Worm (Caenorhabditis elegans) whole organism, late embryonic: ENCODE data around the gene C31E10.6.
A peak's percentile ranks its signal among the peaks of the same experiment; 100 is the strongest.

Experiments
- C08G9.2 ChIP-seq: sonication (generic microtip); optimal IDR thresholded peaks from 2 replicates; lab custom pipeline; 2016; ENCODE audit warnings: mild to moderate bottlenecking, missing genetic modification characterization, moderate library complexity, missing compliant biosample characterization
- K09A11.1 ChIP-seq: sonication (generic microtip); optimal IDR thresholded peaks from 2 replicates; lab custom pipeline; 2017; ENCODE audit warnings: antibody characterized with exemption, mild to moderate bottlenecking, missing genetic modification characterization, missing compliant biosample characterization; ENCODE audit not compliant: insufficient read depth
- T23F11.4 ChIP-seq: fragments of 200-800 bp; sonication (Bioruptor generic); optimal IDR thresholded peaks from 2 replicates; lab custom pipeline; 2018; ENCODE audit warnings: mild to moderate bottlenecking, missing genetic modification characterization, missing compliant biosample characterization
- Y22D7AL.16 ChIP-seq: sonication (generic microtip); optimal IDR thresholded peaks from 2 replicates; lab custom pipeline; 2016; ENCODE audit warnings: missing genetic modification characterization, missing compliant biosample characterization
- ceh-18 ChIP-seq: sonication (generic microtip); optimal IDR thresholded peaks from 2 replicates; lab custom pipeline; 2016; ENCODE audit warnings: missing genetic modification characterization, missing compliant biosample characterization
- ceh-19 ChIP-seq: fragments of 200-800 bp; sonication (Bioruptor generic); optimal IDR thresholded peaks from 2 replicates; lab custom pipeline; 2018; ENCODE audit warnings: mild to moderate bottlenecking, missing genetic modification characterization, missing compliant biosample characterization
- ceh-22 ChIP-seq: sonication (generic microtip); optimal IDR thresholded peaks from 2 replicates; lab custom pipeline; 2017; ENCODE audit warnings: missing biosample characterization, missing genetic modification characterization
- ceh-31 ChIP-seq: sonication (generic microtip); optimal IDR thresholded peaks from 2 replicates; lab custom pipeline; 2016; ENCODE audit warnings: missing genetic modification characterization, missing compliant biosample characterization
- ceh-34 ChIP-seq: sonication (generic microtip); optimal IDR thresholded peaks from 2 replicates; lab custom pipeline; 2016; ENCODE audit warnings: mild to moderate bottlenecking, missing genetic modification characterization, missing compliant biosample characterization
- ceh-45 ChIP-seq: fragments of 200-800 bp; sonication (Bioruptor generic); IDR thresholded peaks from 2 replicates; pipeline ENCODE4 v1.3.6; 2022; ENCODE audit warnings: missing genetic modification reagents, missing genetic modification characterization, missing compliant biosample characterization
- che-1 ChIP-seq: sonication (generic microtip); optimal IDR thresholded peaks from 2 replicates; lab custom pipeline; 2016; ENCODE audit warnings: mild to moderate bottlenecking, missing genetic modification characterization, missing compliant biosample characterization
- dmd-4 ChIP-seq: sonication (generic microtip); optimal IDR thresholded peaks from 2 replicates; lab custom pipeline; 2016; ENCODE audit warnings: borderline replicate concordance, missing genetic modification characterization, missing compliant biosample characterization
- dve-1 ChIP-seq: sonication (generic microtip); optimal IDR thresholded peaks from 2 replicates; lab custom pipeline; 2017; ENCODE audit warnings: antibody characterized with exemption, mild to moderate bottlenecking, missing genetic modification characterization, missing compliant biosample characterization
- elt-2 ChIP-seq: sonication (generic microtip); optimal IDR thresholded peaks from 2 replicates; lab custom pipeline; 2016; ENCODE audit warnings: missing genetic modification reagents, missing genetic modification characterization, missing compliant biosample characterization
- elt-4 ChIP-seq: sonication (generic microtip); optimal IDR thresholded peaks from 2 replicates; lab custom pipeline; 2016; ENCODE audit warnings: missing genetic modification characterization, missing compliant biosample characterization
- eyg-1 ChIP-seq: sonication (generic microtip); optimal IDR thresholded peaks from 2 replicates; lab custom pipeline; 2016; ENCODE audit warnings: missing genotype, missing genetic modification characterization, missing compliant biosample characterization
- fax-1 ChIP-seq: sonication (generic microtip); optimal IDR thresholded peaks from 2 replicates; lab custom pipeline; 2016; ENCODE audit warnings: missing genotype, missing genetic modification characterization, missing compliant biosample characterization
- gmeb-2 ChIP-seq: sonication (generic microtip); optimal IDR thresholded peaks from 2 replicates; lab custom pipeline; 2016; ENCODE audit warnings: missing genetic modification characterization, inconsistent platforms, missing compliant biosample characterization
- hlh-13 ChIP-seq: fragments of 200-800 bp; sonication (Bioruptor generic); optimal IDR thresholded peaks from 2 replicates; lab custom pipeline; 2018; ENCODE audit warnings: mild to moderate bottlenecking, missing genetic modification characterization, missing compliant biosample characterization
- hlh-6 ChIP-seq: sonication (generic microtip); optimal IDR thresholded peaks from 2 replicates; lab custom pipeline; 2016; ENCODE audit warnings: missing genotype, missing genetic modification characterization, missing compliant biosample characterization
- hlh-8 ChIP-seq: sonication (generic microtip); optimal IDR thresholded peaks from 2 replicates; lab custom pipeline; 2016; ENCODE audit warnings: missing genotype, missing genetic modification characterization, missing compliant biosample characterization
- lin-11 ChIP-seq: fragments of 200-800 bp; sonication (Bioruptor generic); optimal IDR thresholded peaks from 2 replicates; lab custom pipeline; 2018; ENCODE audit warnings: mild to moderate bottlenecking, missing genetic modification characterization, missing compliant biosample characterization
- nfya-1 ChIP-seq: sonication (generic microtip); optimal IDR thresholded peaks from 2 replicates; lab custom pipeline; 2017; ENCODE audit warnings: missing genetic modification characterization, mild to moderate bottlenecking, missing compliant biosample characterization, antibody characterized with exemption, moderate library complexity
- nhr-11 ChIP-seq: fragments of 150-350 bp; optimal IDR thresholded peaks from 2 replicates; lab custom pipeline; 2014; ENCODE audit warnings: missing biosample characterization, missing genetic modification characterization
- pat-9 ChIP-seq: fragments of 200-800 bp; sonication (Bioruptor generic); optimal IDR thresholded peaks from 2 replicates; lab custom pipeline; 2018; ENCODE audit warnings: mild to moderate bottlenecking, missing genetic modification characterization, moderate library complexity, missing compliant biosample characterization
- pax-1 ChIP-seq: fragments of 150-350 bp; optimal IDR thresholded peaks from 2 replicates; lab custom pipeline; 2014; ENCODE audit warnings: missing biosample characterization, missing genetic modification characterization
- pha-2 ChIP-seq: sonication (generic microtip); optimal IDR thresholded peaks from 2 replicates; lab custom pipeline; 2017; ENCODE audit warnings: mild to moderate bottlenecking, missing genetic modification characterization, missing compliant biosample characterization
- pha-4 ChIP-seq: fragments of 150-350 bp; optimal IDR thresholded peaks from 2 replicates; lab custom pipeline; 2018; ENCODE audit warnings: missing biosample characterization, missing genetic modification reagents, missing genetic modification characterization
- pros-1 ChIP-seq: fragments of 150-350 bp; optimal IDR thresholded peaks from 2 replicates; lab custom pipeline; 2014; ENCODE audit warnings: missing biosample characterization, missing genetic modification reagents, missing genetic modification characterization
- ref-2 ChIP-seq: sonication (generic microtip); optimal IDR thresholded peaks from 2 replicates; lab custom pipeline; 2016; ENCODE audit warnings: missing genetic modification characterization, missing compliant biosample characterization
- rnt-1 ChIP-seq: sonication (generic microtip); optimal IDR thresholded peaks from 2 replicates; lab custom pipeline; 2016; ENCODE audit warnings: missing genetic modification characterization, missing compliant biosample characterization
- sdc-2 ChIP-seq: sonication (generic microtip); optimal IDR thresholded peaks from 2 replicates; lab custom pipeline; 2016; ENCODE audit warnings: missing genotype, missing genetic modification characterization, missing compliant biosample characterization
- sox-2 ChIP-seq: fragments of 200-800 bp; sonication (Bioruptor generic); IDR thresholded peaks from 2 replicates; pipeline ENCODE4 v1.3.6; 2022; ENCODE audit warnings: missing genetic modification reagents, missing genetic modification characterization, missing compliant biosample characterization
- syd-9 ChIP-seq: sonication (generic microtip); optimal IDR thresholded peaks from 2 replicates; lab custom pipeline; 2016; ENCODE audit warnings: mild to moderate bottlenecking, missing genetic modification characterization, moderate library complexity, missing compliant biosample characterization
- tbx-2 ChIP-seq: sonication (generic microtip); optimal IDR thresholded peaks from 2 replicates; lab custom pipeline; 2016; ENCODE audit warnings: missing genetic modification characterization, missing compliant biosample characterization
- ttx-3 ChIP-seq: sonication (generic microtip); optimal IDR thresholded peaks from 2 replicates; lab custom pipeline; 2016; ENCODE audit warnings: missing genetic modification reagents, missing genetic modification characterization, missing compliant biosample characterization
- unc-42 ChIP-seq: sonication (generic microtip); optimal IDR thresholded peaks from 2 replicates; lab custom pipeline; 2016; ENCODE audit warnings: missing genotype, missing genetic modification characterization, missing compliant biosample characterization
- unc-55 ChIP-seq: sonication (generic microtip); optimal IDR thresholded peaks from 2 replicates; lab custom pipeline; 2017; ENCODE audit warnings: missing biosample characterization, missing genetic modification reagents, missing genetic modification characterization
- zip-5 ChIP-seq: sonication (generic microtip); optimal IDR thresholded peaks from 2 replicates; lab custom pipeline; 2016; ENCODE audit warnings: missing genetic modification characterization, missing compliant biosample characterization

The C31E10.6 gene

DNA sequence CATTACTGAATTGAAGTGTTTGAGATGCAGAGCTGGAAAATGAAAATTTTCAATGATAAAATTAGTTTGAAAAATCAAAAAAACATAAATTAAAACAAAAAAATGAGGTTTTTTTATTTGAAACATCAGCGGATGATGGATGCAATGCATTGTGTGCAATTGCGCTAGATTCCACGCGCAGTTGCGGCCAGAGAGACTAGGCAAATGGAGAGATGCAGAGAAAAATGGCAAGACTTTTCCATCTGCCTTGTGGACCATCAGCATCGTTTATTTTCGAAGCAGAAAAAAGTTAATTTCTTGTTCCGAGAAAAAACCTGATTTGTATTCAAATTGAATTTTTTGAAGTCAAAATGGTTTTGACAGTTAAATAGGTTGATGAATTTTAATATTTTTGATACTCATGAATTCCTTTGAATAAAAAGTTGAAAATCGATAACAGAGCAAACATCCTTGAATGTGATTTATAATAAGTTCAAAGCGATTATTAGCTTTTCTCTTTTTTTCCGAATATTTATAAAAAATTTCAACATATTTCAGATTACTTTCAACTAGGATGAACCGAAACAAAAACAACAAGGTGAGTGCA lies at the start of gene C31E10.6, which contains the start of gene C31E10.5:
C31E10.6 (plus strand) TSS at position 536 of the 586 bp plus-strand sequence.
C31E10.5 (minus strand) TSS at position 32 of the 586 bp plus-strand sequence.
- TF ChIP-seq T23F11.4 (GFP tag; lab: Kevin White, UChicago) (no peak), tbx-2 (peak; percentile 19), pat-9 (tag; lab: Kevin White, UChicago) (no peak), ceh-34 (tag; lab: Kevin White, UChicago) (peak; percentile 9), unc-42 (tag; lab: Kevin White, UChicago) (peak; percentile 7), nfya-1 (tag; lab: Kevin White, UChicago) (peak; percentile 57), unc-55 (peak; percentile 79), ceh-31 (peak; percentile 28), elt-2 (tag; lab: Kevin White, UChicago) (peak; percentile 62)

DNA sequence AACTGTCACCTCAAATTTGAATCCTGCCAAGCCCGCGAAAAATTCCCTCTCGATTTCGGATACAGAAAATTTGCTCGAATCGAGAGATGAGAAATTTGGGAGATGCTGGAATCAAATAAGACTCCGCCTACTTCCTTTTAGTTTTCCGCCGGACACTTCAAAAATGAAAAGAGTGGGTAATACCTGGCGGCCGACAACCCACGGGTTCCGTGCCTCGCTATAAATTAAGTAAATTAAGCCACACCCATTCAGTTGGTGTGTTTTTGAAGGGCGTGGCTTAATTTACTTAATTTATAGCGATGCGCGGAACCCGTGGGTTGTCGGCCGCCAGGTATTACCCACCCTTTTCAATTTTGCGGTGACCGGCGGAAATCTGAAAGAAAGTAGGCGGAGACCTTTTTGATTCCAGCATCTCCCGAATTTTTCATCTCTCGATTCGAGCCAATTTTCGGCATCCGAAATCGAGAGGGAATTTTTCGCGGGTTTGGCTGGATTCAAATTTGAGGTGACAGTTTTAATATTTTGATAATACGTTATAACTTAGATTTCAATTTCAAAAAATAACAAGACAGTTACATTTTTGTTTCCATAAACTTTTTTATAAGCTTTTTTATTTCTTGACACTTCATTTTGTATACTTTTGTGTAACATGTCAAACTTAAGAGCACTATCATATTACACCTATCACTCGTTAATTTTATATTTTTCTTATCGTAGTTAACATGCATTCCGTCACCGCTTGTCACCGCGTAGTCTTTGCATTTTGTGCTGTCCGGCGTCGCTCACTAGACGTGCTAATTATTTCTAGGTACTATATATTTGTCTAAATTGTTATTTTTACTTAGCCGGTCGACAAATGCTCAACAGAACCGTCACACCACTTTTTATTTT lies 49.2 kb upstream of the C31E10.6 start:
- no peak for TF ChIP-seq dmd-4 (tag; lab: Kevin White, UChicago)
- no peak for TF ChIP-seq ceh-18
- no peak for TF ChIP-seq sox-2 (GFP tag; lab: Robert Waterston, UW)
- no peak for TF ChIP-seq C08G9.2
- TF ChIP-seq Y22D7AL.16 = no peak
- no peak for TF ChIP-seq K09A11.1 (tag; lab: Kevin White, UChicago)
- TF ChIP-seq hlh-8 (tag; lab: Kevin White, UChicago) = no peak
- TF ChIP-seq fax-1 (tag; lab: Kevin White, UChicago) = no peak
- peak; percentile 53 for TF ChIP-seq elt-2 (tag; lab: Kevin White, UChicago)

DNA sequence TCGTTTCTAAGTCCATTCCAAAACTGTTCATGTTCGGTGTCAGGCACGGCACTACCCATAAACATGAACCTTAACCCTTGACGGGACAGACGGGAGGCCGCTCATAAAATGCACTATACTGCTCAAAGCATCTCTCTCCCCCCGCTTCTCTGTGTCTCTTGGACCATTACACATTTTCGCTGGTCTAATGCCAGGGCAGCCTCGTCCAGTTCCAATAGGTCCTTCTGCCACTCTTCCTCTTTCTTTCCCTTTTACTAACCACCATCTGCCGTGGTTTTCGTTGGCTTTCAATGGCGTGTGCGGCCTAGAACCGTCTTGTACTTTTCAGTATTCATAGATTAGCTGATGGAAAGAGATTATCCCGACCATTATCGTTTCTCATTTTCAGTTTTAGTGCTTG lies 48.0 kb upstream of the C31E10.6 start:
- TF ChIP-seq ceh-45 = no peak
- no peak for TF ChIP-seq pros-1 (tag; lab: Kevin White, UChicago)
- peak; percentile 18 for TF ChIP-seq unc-42 (tag; lab: Kevin White, UChicago)
- TF ChIP-seq Y22D7AL.16 = no peak
- peak; percentile 18 for TF ChIP-seq unc-55
- peak; percentile 25 for TF ChIP-seq syd-9
- TF ChIP-seq tbx-2 = peak; percentile 41
- TF ChIP-seq pha-2 (tag; lab: Kevin White, UChicago) = no peak
- no peak for TF ChIP-seq hlh-6 (tag; lab: Kevin White, UChicago)
- peak; percentile 59 for TF ChIP-seq ceh-31
- no peak for TF ChIP-seq ceh-19 (GFP tag; lab: Kevin White, UChicago)
- peak; percentile 39 for TF ChIP-seq nfya-1 (tag; lab: Kevin White, UChicago)
- TF ChIP-seq sdc-2 = peak; percentile 53
- peak; percentile 23 for TF ChIP-seq ref-2
- no peak for TF ChIP-seq gmeb-2 (tag; lab: Kevin White, UChicago)
- no peak for TF ChIP-seq pax-1 (tag; lab: Kevin White, UChicago)
- TF ChIP-seq rnt-1 (tag; lab: Kevin White, UChicago) = no peak

DNA sequence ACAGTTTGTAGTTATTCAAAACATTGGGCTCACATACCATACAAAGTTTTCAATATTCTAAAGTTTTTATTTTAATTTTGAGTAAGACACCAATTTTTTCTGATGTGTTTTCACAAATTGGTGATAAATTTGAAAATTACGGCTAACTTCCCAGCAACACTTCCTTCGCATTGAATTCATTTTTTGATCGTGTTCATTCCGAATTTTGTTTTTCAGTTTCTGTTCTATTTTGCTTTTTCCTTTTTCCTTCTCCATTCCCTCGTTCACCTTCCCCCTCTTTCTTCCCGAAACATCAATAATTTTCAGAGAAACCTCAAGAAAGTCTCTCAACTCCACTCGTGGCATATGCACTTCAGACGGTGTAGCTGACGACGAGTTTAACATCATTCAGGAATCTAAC lies 47.3 kb upstream of the C31E10.6 start, which contains the start of gene alg-1:
alg-1 (plus strand) TSS at position 301 of the 400 bp plus-strand sequence.
- no peak for TF ChIP-seq ceh-22 (tag; lab: Kevin White, UChicago)
- no peak for TF ChIP-seq pha-4
- TF ChIP-seq hlh-13 = no peak
- TF ChIP-seq ceh-31 = no peak
- TF ChIP-seq lin-11 (tag; lab: Kevin White, UChicago) = no peak
- no peak for TF ChIP-seq zip-5 (tag; lab: Kevin White, UChicago)
- TF ChIP-seq dve-1 (tag; lab: Kevin White, UChicago) = no peak
- no peak for TF ChIP-seq sox-2 (GFP tag; lab: Robert Waterston, UW)
- no peak for TF ChIP-seq pax-1 (tag; lab: Kevin White, UChicago)
- no peak for TF ChIP-seq ttx-3
- TF ChIP-seq che-1 = no peak
- no peak for TF ChIP-seq elt-4 (tag; lab: Kevin White, UChicago)
- no peak for TF ChIP-seq ceh-18
- no peak for TF ChIP-seq eyg-1 (tag; lab: Kevin White, UChicago)
- TF ChIP-seq tbx-2 = no peak
- TF ChIP-seq ceh-19 (GFP tag; lab: Kevin White, UChicago) = no peak
- no peak for TF ChIP-seq nhr-11 (tag; lab: Kevin White, UChicago)
